Worm (Caenorhabditis elegans): ENCODE results near the gene mig-22.

DNA sequence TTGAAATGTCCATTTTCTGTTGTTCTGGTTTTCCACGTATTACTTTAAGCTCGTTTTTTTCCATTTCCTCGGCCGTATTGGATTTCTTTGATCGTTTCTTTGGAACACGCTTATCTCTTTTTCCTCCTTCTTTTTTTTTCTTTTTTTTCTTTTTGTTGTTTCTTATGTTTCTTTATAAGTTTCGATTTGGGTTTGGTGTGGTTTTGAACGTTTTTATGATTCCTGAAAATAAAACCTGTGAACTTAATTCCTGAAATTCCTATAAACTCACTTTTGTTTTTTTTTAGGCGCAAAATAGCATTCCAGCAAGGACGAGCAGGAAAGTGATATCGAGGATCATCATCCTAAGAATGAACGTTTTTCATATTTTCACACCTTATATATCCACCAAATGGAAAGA, 4.0 kb upstream of the mig-22 start, which contains the start of gene K02D10.2:
- TF ChIP-seq nhr-237 (tag; optimal IDR thresholded peaks at IDR 0.05): no peak
- TF ChIP-seq tbx-2 (tag; optimal IDR thresholded peaks at IDR 0.05): no peak
- no peak for TF ChIP-seq lsy-2 (tag; optimal IDR thresholded peaks at IDR 0.05)
- TF ChIP-seq lin-35 (GFP tag; optimal IDR thresholded peaks at IDR 0.05): no peak
- TF ChIP-seq lin-39 (tag; optimal IDR thresholded peaks at IDR 0.05): no peak
- no peak for TF ChIP-seq ztf-11 (tag; optimal IDR thresholded peaks at IDR 0.05)
- no peak for TF ChIP-seq nhr-77 (tag; optimal IDR thresholded peaks at IDR 0.05)
- no peak for TF ChIP-seq aly-2 (tag; optimal IDR thresholded peaks at IDR 0.05)
- TF ChIP-seq lin-15B (tag; optimal IDR thresholded peaks at IDR 0.05): no peak
- no peak for TF ChIP-seq unc-62 (GFP tag; optimal IDR thresholded peaks at IDR 0.05)
- TF ChIP-seq nhr-28 (tag; optimal IDR thresholded peaks at IDR 0.05): no peak

All from whole organism, L1 larva.